Fruit fly (Drosophila melanogaster) whole organism, pupa: ENCODE measurements around the gene CG11892.

Experiments
- CG10348 ChIP-seq: fragments of 200-800 bp; sonication (Bioruptor generic); IDR thresholded peaks from 2 replicates; pipeline ENCODE4 v1.3.6; 2022; ENCODE audit warnings: missing biosample characterization, missing genetic modification characterization
- CG12605 ChIP-seq: fragments of 200-800 bp; sonication (Bioruptor generic); IDR thresholded peaks from 2 replicates; pipeline ENCODE4 v1.3.6; 2022; ENCODE audit warnings: missing biosample characterization, missing genetic modification characterization
- CG13204 ChIP-seq: fragments of 200-800 bp; sonication (Bioruptor generic); optimal IDR thresholded peaks from 2 replicates; lab custom pipeline; 2018; ENCODE audit warnings: missing biosample characterization, mild to moderate bottlenecking, missing genetic modification characterization, moderate library complexity
- CG14655 ChIP-seq: fragments of 200-800 bp; sonication (Bioruptor generic); optimal IDR thresholded peaks from 3 replicates; lab custom pipeline; 2017; ENCODE audit warnings: mild to moderate bottlenecking, missing biosample characterization, missing genetic modification reagents, missing genetic modification characterization
- CG15710 ChIP-seq: fragments of 200-800 bp; sonication (Bioruptor generic); optimal IDR thresholded peaks from 2 replicates; lab custom pipeline; 2018; ENCODE audit warnings: missing biosample characterization, mild to moderate bottlenecking, missing genetic modification characterization, moderate library complexity
- CG17806 ChIP-seq: fragments of 200-800 bp; sonication (Bioruptor generic); optimal IDR thresholded peaks from 2 replicates; lab custom pipeline; 2018; ENCODE audit warnings: missing biosample characterization, mild to moderate bottlenecking, missing genetic modification characterization, moderate library complexity
- CG32121 ChIP-seq: fragments of 200-800 bp; sonication (Bioruptor generic); IDR thresholded peaks from 2 replicates; pipeline ENCODE4 v1.3.6; 2022; ENCODE audit warnings: missing biosample characterization, missing genetic modification characterization
- CG34367 ChIP-seq: fragments of 200-800 bp; sonication (Bioruptor generic); optimal IDR thresholded peaks from 2 replicates; lab custom pipeline; 2018; ENCODE audit warnings: missing biosample characterization, mild to moderate bottlenecking, missing genetic modification characterization
- CG4496 ChIP-seq: fragments of 200-800 bp; sonication (Bioruptor generic); IDR thresholded peaks from 3 replicates; pipeline ENCODE4 v1.3.6; 2022; ENCODE audit warnings: missing biosample characterization, missing genetic modification characterization
- CG8159 ChIP-seq: fragments of 200-800 bp; sonication (Bioruptor generic); optimal IDR thresholded peaks from 3 replicates; lab custom pipeline; 2018; ENCODE audit warnings: missing biosample characterization, mild to moderate bottlenecking, missing genetic modification characterization, moderate library complexity
- CG8301 ChIP-seq: fragments of 200-800 bp; sonication (Bioruptor generic); optimal IDR thresholded peaks from 2 replicates; lab custom pipeline; 2018; ENCODE audit warnings: missing biosample characterization, mild to moderate bottlenecking, missing genetic modification characterization
- CG9948 ChIP-seq: fragments of 200-800 bp; sonication (Bioruptor generic); optimal IDR thresholded peaks from 2 replicates; lab custom pipeline; 2018; ENCODE audit warnings: missing biosample characterization, mild to moderate bottlenecking, missing genetic modification characterization, moderate library complexity
- D1 ChIP-seq: fragments of 200-800 bp; sonication (Bioruptor generic); optimal IDR thresholded peaks from 2 replicates; lab custom pipeline; 2018; ENCODE audit warnings: missing biosample characterization, mild to moderate bottlenecking, missing genetic modification characterization, moderate library complexity
- EcR ChIP-seq: fragments of 200-800 bp; sonication (Bioruptor generic); optimal IDR thresholded peaks from 3 replicates; lab custom pipeline; 2019; ENCODE audit warnings: missing biosample characterization, missing genetic modification characterization, mild to moderate bottlenecking, moderate library complexity, missing genetic modification reagents
- Ets98B ChIP-seq: fragments of 200-800 bp; sonication (Bioruptor generic); IDR thresholded peaks from 2 replicates; pipeline ENCODE4 v1.3.6; 2022; ENCODE audit warnings: missing biosample characterization, missing genetic modification characterization
- Pif1A ChIP-seq: fragments of 200-800 bp; sonication (Bioruptor generic); optimal IDR thresholded peaks from 3 replicates; lab custom pipeline; 2016; ENCODE audit warnings: missing biosample characterization, missing genetic modification characterization
- Pif1B ChIP-seq: fragments of 200-800 bp; sonication (Bioruptor generic); optimal IDR thresholded peaks from 3 replicates; lab custom pipeline; 2016; ENCODE audit warnings: missing biosample characterization, missing genetic modification characterization
- Snoo ChIP-seq: fragments of 200-800 bp; sonication (Bioruptor generic); optimal IDR thresholded peaks from 3 replicates; lab custom pipeline; 2017; ENCODE audit warnings: missing biosample characterization, mild to moderate bottlenecking, missing genetic modification characterization, inconsistent platforms
- fd96Ca ChIP-seq: fragments of 200-800 bp; sonication (Bioruptor generic); IDR thresholded peaks from 3 replicates; pipeline ENCODE4 v1.3.6; 2022; ENCODE audit warnings: missing biosample characterization, missing genetic modification characterization
- gl ChIP-seq: fragments of 200-800 bp; sonication (Bioruptor generic); optimal IDR thresholded peaks from 2 replicates; lab custom pipeline; 2018; ENCODE audit warnings: missing biosample characterization, mild to moderate bottlenecking, missing genetic modification characterization
- rn ChIP-seq: fragments of 200-800 bp; sonication (Bioruptor generic); IDR thresholded peaks from 2 replicates; pipeline ENCODE4 v1.3.6; 2022; ENCODE audit warnings: missing biosample characterization, missing genetic modification characterization

The CG11892 gene

dm6 chr3R:25249145-25250141 lies 31.9 kb upstream of the CG11892 start, which contains the start of gene Nup358:
TSS of gene Nup358 (plus strand) at chr3R:25249348.
- no peak for TF ChIP-seq Pif1B (GFP tag; lab: Kevin White, UChicago)
- no peak for TF ChIP-seq EcR (GFP tag; lab: Kevin White, UChicago)
- TF ChIP-seq CG8301: no peak
- TF ChIP-seq CG13204 (GFP tag; lab: Kevin White, UChicago): no peak
- TF ChIP-seq fd96Ca (GFP tag; lab: Robert Waterston, UW): no peak
- no peak for TF ChIP-seq CG4496 (GFP tag; lab: Robert Waterston, UW)
- TF ChIP-seq CG32121 (GFP tag; lab: Robert Waterston, UW): no peak
- no peak for TF ChIP-seq Ets98B (GFP tag; lab: Robert Waterston, UW)
- TF ChIP-seq CG8159 (tag; lab: Kevin White, UChicago): no peak
- TF ChIP-seq CG15710 (tag; lab: Kevin White, UChicago): no peak
- TF ChIP-seq Snoo (tag; lab: Kevin White, UChicago): no peak

DNA sequence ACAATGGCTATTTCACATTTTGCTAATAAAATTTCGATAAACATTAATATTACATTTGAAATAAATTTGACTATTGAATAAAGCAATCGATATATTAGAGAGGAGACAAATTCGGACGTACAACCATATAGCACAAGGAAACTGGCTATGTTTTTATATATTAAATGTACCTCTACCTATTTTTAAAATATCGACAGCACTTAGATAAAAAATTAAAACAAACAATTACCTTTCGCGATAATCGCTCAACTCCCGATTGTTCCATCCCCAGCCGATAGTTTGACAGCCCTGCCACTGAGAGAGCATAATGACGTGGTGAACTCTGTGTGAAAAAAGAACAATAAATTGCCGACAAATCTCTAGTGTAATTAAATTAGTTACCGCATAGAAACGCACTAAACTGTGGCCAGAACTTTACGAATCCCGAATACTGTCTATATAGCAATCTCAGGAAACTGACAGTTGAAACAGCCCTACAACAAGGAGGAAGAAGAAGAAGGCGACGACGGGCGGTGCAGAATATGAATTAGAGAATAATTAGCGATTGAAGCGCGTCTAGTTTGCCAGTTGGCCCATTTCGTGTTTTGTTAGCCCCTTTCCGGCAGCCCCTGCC lies 22.6 kb upstream of the CG11892 start, which contains the start of gene CG11857:
Gene CG11857, plus strand, starts transcription at position 271 of the 613 bp plus-strand sequence.
- no peak for TF ChIP-seq D1 (tag; lab: Kevin White, UChicago)
- peak; percentile 55 for TF ChIP-seq EcR (GFP tag; lab: Kevin White, UChicago)
- TF ChIP-seq CG12605: peak; percentile 93
- no peak for TF ChIP-seq CG13204 (GFP tag; lab: Kevin White, UChicago)
- TF ChIP-seq CG32121 (GFP tag; lab: Robert Waterston, UW): peak; percentile 97
- TF ChIP-seq CG17806: peak; percentile 93
- peak; percentile 98 for TF ChIP-seq CG4496 (GFP tag; lab: Robert Waterston, UW)
- no peak for TF ChIP-seq CG14655
- no peak for TF ChIP-seq Pif1A (GFP tag; lab: Kevin White, UChicago)
- peak; percentile 98 for TF ChIP-seq fd96Ca (GFP tag; lab: Robert Waterston, UW)
- TF ChIP-seq CG9948 (tag; lab: Kevin White, UChicago): peak; percentile 93
- peak; percentile 93 for TF ChIP-seq CG8159 (tag; lab: Kevin White, UChicago)
- peak; percentile 96 for TF ChIP-seq rn (GFP tag; lab: Robert Waterston, UW)
- TF ChIP-seq CG8301: peak; percentile 92
- peak; percentile 96 for TF ChIP-seq CG15710 (tag; lab: Kevin White, UChicago)
- TF ChIP-seq Ets98B (GFP tag; lab: Robert Waterston, UW): peak; percentile 96
- TF ChIP-seq Snoo (tag; lab: Kevin White, UChicago): peak; percentile 95
- TF ChIP-seq CG34367 (tag; lab: Kevin White, UChicago): peak; percentile 92
- TF ChIP-seq CG10348 (GFP tag; lab: Robert Waterston, UW): peak; percentile 96
- TF ChIP-seq Pif1B (GFP tag; lab: Kevin White, UChicago): no peak
- TF ChIP-seq gl (tag; lab: Kevin White, UChicago): peak; percentile 86

dm6 chr3R:25260670-25261069 lies 20.7 kb upstream of the CG11892 start:
- TF ChIP-seq CG17806 (no peak), Pif1B (GFP tag; lab: Kevin White, UChicago) (no peak), CG10348 (GFP tag; lab: Robert Waterston, UW) (no peak), D1 (tag; lab: Kevin White, UChicago) (no peak), gl (tag; lab: Kevin White, UChicago) (no peak), CG8301 (no peak), CG32121 (GFP tag; lab: Robert Waterston, UW) (no peak), CG15710 (tag; lab: Kevin White, UChicago) (no peak), Pif1A (GFP tag; lab: Kevin White, UChicago) (no peak), CG12605 (no peak), rn (GFP tag; lab: Robert Waterston, UW) (no peak), CG34367 (tag; lab: Kevin White, UChicago) (no peak), CG8159 (tag; lab: Kevin White, UChicago) (no peak), CG14655 (no peak), CG13204 (GFP tag; lab: Kevin White, UChicago) (no peak), Ets98B (GFP tag; lab: Robert Waterston, UW) (no peak), Snoo (tag; lab: Kevin White, UChicago) (no peak), CG4496 (GFP tag; lab: Robert Waterston, UW) (no peak)
- TF ChIP-seq, all 21 proteins: peak for 0

DNA sequence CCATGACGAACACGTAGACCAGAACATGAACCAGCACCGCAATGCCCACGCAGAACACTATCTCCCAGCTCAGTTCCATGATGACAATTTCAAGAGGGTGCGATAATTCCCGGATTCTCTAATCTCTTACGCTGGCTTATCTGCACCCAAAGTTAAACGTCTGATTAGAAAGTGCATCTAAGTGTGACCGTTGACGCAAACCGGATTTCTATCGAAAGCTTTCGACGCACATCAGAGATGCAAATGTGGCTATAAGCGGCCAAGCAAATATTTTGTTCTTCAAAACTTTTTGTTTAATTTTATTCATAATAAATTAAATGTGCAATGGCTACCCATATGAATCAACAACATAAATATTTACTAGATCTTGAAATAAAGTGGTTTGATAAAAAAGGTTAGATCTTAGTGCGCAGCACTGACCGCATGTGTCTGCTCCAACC lies 19.0 kb upstream of the CG11892 start, which contains the start of the genes Kdsr and CG11858:
Gene Kdsr, minus strand, starts transcription at position 177 of the 440 bp plus-strand sequence.
Gene CG11858, plus strand, starts transcription at position 420 of the 440 bp plus-strand sequence.
- TF ChIP-seq CG8159 (tag; lab: Kevin White, UChicago) (no peak), CG15710 (tag; lab: Kevin White, UChicago) (peak; percentile 48), CG8301 (no peak), CG14655 (no peak), Ets98B (GFP tag; lab: Robert Waterston, UW) (peak; percentile 62), CG9948 (tag; lab: Kevin White, UChicago) (peak; percentile 49), CG34367 (tag; lab: Kevin White, UChicago) (peak; percentile 39), CG13204 (GFP tag; lab: Kevin White, UChicago) (no peak), CG32121 (GFP tag; lab: Robert Waterston, UW) (peak; percentile 75), Pif1A (GFP tag; lab: Kevin White, UChicago) (no peak), D1 (tag; lab: Kevin White, UChicago) (no peak), Snoo (tag; lab: Kevin White, UChicago) (peak; percentile 34), CG12605 (no peak), CG17806 (peak; percentile 53), EcR (GFP tag; lab: Kevin White, UChicago) (peak; percentile 81), CG10348 (GFP tag; lab: Robert Waterston, UW) (peak; percentile 46; the same call in 1 of the 2 replicates), Pif1B (GFP tag; lab: Kevin White, UChicago) (no peak), CG4496 (GFP tag; lab: Robert Waterston, UW) (peak; percentile 82), gl (tag; lab: Kevin White, UChicago) (no peak), fd96Ca (GFP tag; lab: Robert Waterston, UW) (peak; percentile 64; the same call in 2 of the 3 replicates), rn (GFP tag; lab: Robert Waterston, UW) (no peak)
